Fruit fly (Drosophila melanogaster): Measurements from ENCODE around the gene CG42579.

Gene CG42579

DNA sequence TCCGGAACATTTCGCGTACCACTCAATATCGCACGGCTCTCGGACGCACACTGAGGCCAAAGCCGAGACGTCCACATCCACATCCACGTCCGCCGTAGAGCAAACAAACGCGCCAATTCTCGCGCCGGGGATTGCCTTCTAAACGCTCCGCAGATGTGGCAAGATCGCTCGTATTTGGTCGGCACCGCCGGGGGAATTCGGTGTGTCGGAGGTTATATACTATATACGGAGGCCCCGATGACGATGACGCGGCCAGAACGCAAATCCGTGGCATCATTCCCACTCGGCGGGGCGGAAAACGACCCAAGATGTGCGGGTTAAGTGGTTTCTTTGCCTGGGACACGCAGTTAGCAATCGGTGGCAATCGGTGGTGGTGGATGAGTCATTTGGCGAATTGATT, 9.2 kb upstream of the CG42579 start:
- TF ChIP-seq Crg-1 (GFP tag; optimal IDR thresholded peaks at IDR 0.05) (no peak), CG1620 (GFP tag; optimal IDR thresholded peaks at IDR 0.05) (no peak), CG12768 (GFP tag; optimal IDR thresholded peaks at IDR 0.05) (no peak), bab1 (GFP tag; optimal IDR thresholded peaks at IDR 0.05) (no peak), CG11617 (GFP tag; optimal IDR thresholded peaks at IDR 0.05) (no peak), Clk (GFP tag; optimal IDR thresholded peaks at IDR 0.05) (no peak), Mnt (GFP tag; optimal IDR thresholded peaks at IDR 0.05) (no peak), cic (GFP tag; optimal IDR thresholded peaks at IDR 0.05) (no peak), ovo (GFP tag; optimal IDR thresholded peaks at IDR 0.05) (no peak), CG14711 (tag; optimal IDR thresholded peaks at IDR 0.05) (no peak), CG7101 (tag; optimal IDR thresholded peaks at IDR 0.05) (no peak), Hr96 (GFP tag; optimal IDR thresholded peaks at IDR 0.05) (no peak), CG5204 (GFP tag; optimal IDR thresholded peaks at IDR 0.05) (no peak), tj (GFP tag; optimal IDR thresholded peaks at IDR 0.05) (no peak), toe (GFP tag; optimal IDR thresholded peaks at IDR 0.05) (no peak), cnc (optimal IDR thresholded peaks at IDR 0.05) (no peak), CG33017 (tag; optimal IDR thresholded peaks at IDR 0.05) (no peak)

DNA sequence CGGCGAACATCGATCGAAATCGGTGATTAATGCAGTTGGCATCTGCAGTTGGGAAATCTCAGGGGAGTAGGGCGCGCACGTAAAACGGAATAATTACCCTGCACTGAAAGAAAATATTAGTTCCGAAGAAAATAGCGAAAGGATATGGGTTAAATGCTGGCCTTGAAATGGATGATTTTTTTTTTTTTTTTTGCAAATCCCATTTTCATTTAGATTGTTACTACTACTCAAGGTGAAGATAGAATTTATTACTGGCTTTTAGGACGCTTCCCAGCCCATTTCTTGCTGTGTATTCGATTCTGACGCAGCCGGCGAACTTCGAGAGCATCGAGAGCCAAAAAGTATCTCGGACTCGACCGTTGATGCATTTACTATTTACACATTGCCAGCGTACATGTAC, 8.4 kb upstream of the CG42579 start:
- peak; percentile 43 for TF ChIP-seq CG5204 (GFP tag; optimal IDR thresholded peaks at IDR 0.05)
- no peak for TF ChIP-seq pad (GFP tag; optimal IDR thresholded peaks at IDR 0.05)
- TF ChIP-seq CG7101 (tag; optimal IDR thresholded peaks at IDR 0.05): peak; percentile 47
- TF ChIP-seq Crg-1 (GFP tag; optimal IDR thresholded peaks at IDR 0.05): no peak
- no peak for TF ChIP-seq cnc (optimal IDR thresholded peaks at IDR 0.05)
- peak; percentile 29 for TF ChIP-seq CG14711 (tag; optimal IDR thresholded peaks at IDR 0.05)
- no peak for TF ChIP-seq bab1 (GFP tag; optimal IDR thresholded peaks at IDR 0.05)
- peak; percentile 53 for TF ChIP-seq Hr96 (GFP tag; optimal IDR thresholded peaks at IDR 0.05)
- TF ChIP-seq CG7045 (GFP tag; optimal IDR thresholded peaks at IDR 0.05): peak; percentile 19
- TF ChIP-seq toe (GFP tag; optimal IDR thresholded peaks at IDR 0.05): peak; percentile 24

DNA sequence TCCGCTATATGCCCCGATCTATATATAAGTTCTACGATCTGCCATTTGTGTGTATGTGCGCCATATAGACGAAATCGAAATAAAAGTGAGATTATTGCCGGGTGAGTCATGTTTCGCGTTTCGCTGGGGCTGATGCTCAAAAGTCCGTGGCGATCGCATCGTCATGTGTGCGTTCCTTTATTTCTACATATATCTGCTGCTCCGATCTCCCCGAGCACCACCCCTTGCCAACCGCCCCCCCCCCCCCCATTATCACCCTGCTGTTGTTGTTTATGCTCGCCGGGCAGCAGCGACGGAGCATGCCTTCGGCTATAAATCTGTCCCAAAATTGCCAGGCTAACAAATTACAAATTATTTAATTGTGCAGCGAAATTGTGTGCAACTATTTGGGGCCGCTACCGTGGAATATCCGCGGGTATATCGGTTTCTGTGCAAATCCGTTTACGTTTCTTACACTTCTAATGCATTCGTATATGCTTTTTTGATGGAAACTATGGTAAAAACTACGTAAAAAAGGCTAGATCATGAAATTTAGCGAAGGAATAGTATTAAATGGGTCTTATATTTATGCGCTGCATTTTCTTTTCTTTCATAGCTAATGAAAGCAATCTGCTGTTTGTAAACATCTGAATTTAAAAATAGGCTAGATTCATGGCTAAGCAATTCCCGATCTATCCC, 7.6 kb upstream of the CG42579 start:
- no peak for TF ChIP-seq Clk (GFP tag; optimal IDR thresholded peaks at IDR 0.05)
- TF ChIP-seq cnc (optimal IDR thresholded peaks at IDR 0.05): no peak

DNA sequence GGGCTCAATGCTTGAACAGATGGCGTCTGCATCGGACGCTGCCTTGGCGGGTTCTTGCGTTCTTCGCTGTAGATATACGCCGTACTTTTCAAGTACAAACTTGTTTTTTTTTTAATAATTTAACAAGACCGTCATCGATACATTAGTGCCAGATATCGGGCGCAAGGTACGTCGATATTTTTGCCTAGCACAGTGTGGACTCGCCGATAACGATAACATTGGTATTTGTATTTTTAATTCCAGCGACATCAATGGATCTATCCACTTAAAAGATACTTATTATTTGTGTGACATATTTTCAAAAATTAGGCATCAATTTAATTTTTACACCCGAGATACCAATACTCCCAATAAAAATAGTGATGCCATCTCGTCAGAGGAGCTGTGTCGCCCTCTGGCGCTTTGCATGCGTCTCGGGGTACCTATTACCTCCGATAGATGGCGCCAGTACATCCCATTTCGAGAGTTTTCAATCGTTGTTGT, 2.6 kb upstream of the CG42579 start, which contains the start of gene Tak1:
Tak1 (minus strand) TSS at position 175 of the 483 bp plus-strand sequence.
- TF ChIP-seq CG7101 (tag; optimal IDR thresholded peaks at IDR 0.05) (peak; percentile 42), pad (GFP tag; optimal IDR thresholded peaks at IDR 0.05) (peak; percentile 55), CG33017 (tag; optimal IDR thresholded peaks at IDR 0.05) (no peak), CG14711 (tag; optimal IDR thresholded peaks at IDR 0.05) (no peak), CG5204 (GFP tag; optimal IDR thresholded peaks at IDR 0.05) (no peak), Clk (GFP tag; optimal IDR thresholded peaks at IDR 0.05) (no peak), CG12768 (GFP tag; optimal IDR thresholded peaks at IDR 0.05) (no peak), tj (GFP tag; optimal IDR thresholded peaks at IDR 0.05) (peak; percentile 3), Hr96 (GFP tag; optimal IDR thresholded peaks at IDR 0.05) (peak; percentile 75), bab1 (GFP tag; optimal IDR thresholded peaks at IDR 0.05) (peak; percentile 72), CG1620 (GFP tag; optimal IDR thresholded peaks at IDR 0.05) (peak; percentile 72), cnc (optimal IDR thresholded peaks at IDR 0.05) (no peak), toe (GFP tag; optimal IDR thresholded peaks at IDR 0.05) (peak; percentile 37), ovo (GFP tag; optimal IDR thresholded peaks at IDR 0.05) (peak; percentile 45), CG7045 (GFP tag; optimal IDR thresholded peaks at IDR 0.05) (no peak), Crg-1 (GFP tag; optimal IDR thresholded peaks at IDR 0.05) (peak; percentile 10), Mnt (GFP tag; optimal IDR thresholded peaks at IDR 0.05) (peak; percentile 22)

DNA sequence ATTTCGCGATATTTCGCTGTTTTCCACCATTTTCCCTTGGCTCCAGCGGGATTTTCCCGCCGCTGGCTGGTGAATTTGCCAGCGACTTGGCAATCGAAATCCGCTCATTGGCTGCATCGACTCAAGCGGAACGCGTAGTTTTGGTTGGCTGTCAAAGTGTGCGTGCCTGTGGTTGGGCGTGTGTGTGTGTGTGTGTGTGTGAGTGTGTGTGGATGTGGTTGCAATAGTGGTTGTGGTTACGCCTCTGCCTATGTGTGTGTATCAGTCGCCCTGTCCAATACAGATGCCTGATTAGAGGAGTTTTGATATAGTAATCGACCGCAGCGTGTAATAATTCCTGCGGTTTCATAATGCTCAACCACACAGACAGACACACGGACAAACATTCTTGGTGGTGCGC, 8.7 kb downstream of the CG42579 start:
- TF ChIP-seq CG11617 (GFP tag; optimal IDR thresholded peaks at IDR 0.05): no peak
- no peak for TF ChIP-seq ovo (GFP tag; optimal IDR thresholded peaks at IDR 0.05)
- no peak for TF ChIP-seq Clk (GFP tag; optimal IDR thresholded peaks at IDR 0.05)
- no peak for TF ChIP-seq pad (GFP tag; optimal IDR thresholded peaks at IDR 0.05)
- no peak for TF ChIP-seq CG7045 (GFP tag; optimal IDR thresholded peaks at IDR 0.05)
- no peak for TF ChIP-seq Hr96 (GFP tag; optimal IDR thresholded peaks at IDR 0.05)
- no peak for TF ChIP-seq tj (GFP tag; optimal IDR thresholded peaks at IDR 0.05)
- TF ChIP-seq CG7101 (tag; optimal IDR thresholded peaks at IDR 0.05): no peak
- no peak for TF ChIP-seq CG33017 (tag; optimal IDR thresholded peaks at IDR 0.05)
- no peak for TF ChIP-seq kay (GFP tag; ENCODE audit: borderline replicate concordance)
- no peak for TF ChIP-seq bab1 (GFP tag; optimal IDR thresholded peaks at IDR 0.05)
- no peak for TF ChIP-seq cic (GFP tag; optimal IDR thresholded peaks at IDR 0.05)

DNA sequence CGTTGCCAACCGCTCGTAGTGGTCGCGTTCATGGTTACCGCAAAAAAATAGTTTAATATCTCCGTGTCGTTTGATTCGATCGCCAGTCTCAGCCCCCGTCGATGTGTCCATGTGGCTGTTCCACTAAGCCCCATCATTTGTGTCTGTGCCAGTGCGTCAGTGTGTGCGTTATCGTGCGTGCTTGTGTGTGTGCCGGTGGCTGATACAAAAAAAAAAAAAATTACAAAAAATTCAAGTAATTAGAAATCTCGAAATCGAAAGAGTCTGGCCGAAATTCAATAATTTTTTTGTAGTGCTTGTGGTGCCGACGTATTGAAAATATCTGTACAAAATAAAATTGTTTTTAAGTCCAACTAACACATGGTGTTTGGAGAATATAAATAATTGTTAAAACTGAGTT, 10.8 kb downstream of the CG42579 start, which contains the start of gene RunxB:
RunxB (plus strand) TSS at position 301 of the 400 bp plus-strand sequence.
- TF ChIP-seq Crg-1 (GFP tag; optimal IDR thresholded peaks at IDR 0.05): no peak
- TF ChIP-seq CG7101 (tag; optimal IDR thresholded peaks at IDR 0.05): no peak
- TF ChIP-seq CG7045 (GFP tag; optimal IDR thresholded peaks at IDR 0.05): no peak
- TF ChIP-seq cnc (optimal IDR thresholded peaks at IDR 0.05): no peak
- no peak for TF ChIP-seq Hr96 (GFP tag; optimal IDR thresholded peaks at IDR 0.05)
- no peak for TF ChIP-seq cic (GFP tag; optimal IDR thresholded peaks at IDR 0.05)
- no peak for TF ChIP-seq ovo (GFP tag; optimal IDR thresholded peaks at IDR 0.05)
- TF ChIP-seq Clk (GFP tag; optimal IDR thresholded peaks at IDR 0.05): no peak
- no peak for TF ChIP-seq CG11617 (GFP tag; optimal IDR thresholded peaks at IDR 0.05)
- TF ChIP-seq tj (GFP tag; optimal IDR thresholded peaks at IDR 0.05): no peak
- TF ChIP-seq CG33017 (tag; optimal IDR thresholded peaks at IDR 0.05): no peak
- TF ChIP-seq kay (GFP tag; ENCODE audit: borderline replicate concordance): no peak
- no peak for TF ChIP-seq Mnt (GFP tag; optimal IDR thresholded peaks at IDR 0.05)
- TF ChIP-seq toe (GFP tag; optimal IDR thresholded peaks at IDR 0.05): no peak
- TF ChIP-seq CG14711 (tag; optimal IDR thresholded peaks at IDR 0.05): no peak
- no peak for TF ChIP-seq CG5204 (GFP tag; optimal IDR thresholded peaks at IDR 0.05)
- no peak for TF ChIP-seq CG12768 (GFP tag; optimal IDR thresholded peaks at IDR 0.05)
- no peak for TF ChIP-seq pad (GFP tag; optimal IDR thresholded peaks at IDR 0.05)

All from whole organism, adult.